Fruit fly (Drosophila melanogaster) whole organism, embryonic: ENCODE data around the gene Art9.

Source experiments
- CG10274 ChIP-seq: fragments of 200-800 bp; sonication (Bioruptor generic); optimal IDR thresholded peaks from 3 replicates; lab custom pipeline; 2017; ENCODE audit warnings: missing biosample characterization, mild to moderate bottlenecking, missing genetic modification characterization
- CG10431 ChIP-seq: fragments of 200-800 bp; sonication (Bioruptor generic); optimal IDR thresholded peaks from 3 replicates; lab custom pipeline; 2018; ENCODE audit warnings: missing biosample characterization, mild to moderate bottlenecking, missing genetic modification characterization
- CG11695 ChIP-seq: fragments of 200-800 bp; sonication (Bioruptor generic); IDR thresholded peaks from 3 replicates; pipeline ENCODE4 v1.3.6; 2022; ENCODE audit warnings: missing biosample characterization, missing genetic modification characterization
- CG12659 ChIP-seq: fragments of 200-800 bp; sonication (Bioruptor generic); optimal IDR thresholded peaks from 3 replicates; lab custom pipeline; 2017; ENCODE audit warnings: mild to moderate bottlenecking, missing biosample characterization, missing genetic modification reagents, missing genetic modification characterization
- CG12942 ChIP-seq: fragments of 200-800 bp; sonication (Bioruptor generic); optimal IDR thresholded peaks from 3 replicates; lab custom pipeline; 2016; ENCODE audit warnings: missing biosample characterization, missing genetic modification characterization
- CG14860 ChIP-seq: fragments of 200-800 bp; sonication (Bioruptor generic); IDR thresholded peaks from 3 replicates; pipeline ENCODE4 v1.3.6; 2022; ENCODE audit warnings: missing biosample characterization, missing genetic modification characterization; ENCODE audit not compliant: partially characterized antibody
- CG15011 ChIP-seq: fragments of 200-800 bp; sonication (Bioruptor generic); optimal IDR thresholded peaks from 3 replicates; lab custom pipeline; 2018; ENCODE audit warnings: missing biosample characterization, mild to moderate bottlenecking, missing genetic modification characterization
- CG15269 ChIP-seq: fragments of 200-800 bp; sonication (Bioruptor generic); optimal IDR thresholded peaks from 2 replicates; lab custom pipeline; 2018; ENCODE audit warnings: missing biosample characterization, mild to moderate bottlenecking, missing genetic modification characterization, moderate library complexity
- CG17361 ChIP-seq: fragments of 200-800 bp; sonication (Bioruptor generic); IDR thresholded peaks from 3 replicates; pipeline ENCODE4 v1.3.6; 2022; ENCODE audit warnings: missing biosample characterization, missing genetic modification characterization
- CG30020 ChIP-seq: fragments of 200-800 bp; optimal IDR thresholded peaks from 2 replicates; lab custom pipeline; 2019; ENCODE audit warnings: missing biosample characterization, mild to moderate bottlenecking, missing genetic modification characterization, moderate library complexity
- CG30431 ChIP-seq: fragments of 200-800 bp; sonication (Bioruptor generic); optimal IDR thresholded peaks from 2 replicates; lab custom pipeline; 2017; ENCODE audit warnings: missing biosample characterization, missing genetic modification characterization
- CG34224 ChIP-seq: fragments of 200-800 bp; sonication (Bioruptor generic); IDR thresholded peaks from 3 replicates; pipeline ENCODE4 v1.3.6; 2022; ENCODE audit warnings: missing biosample characterization, missing genetic modification characterization; ENCODE audit not compliant: partially characterized antibody
- CG3726 ChIP-seq: fragments of 200-800 bp; sonication (Bioruptor generic); IDR thresholded peaks from 3 replicates; pipeline ENCODE4, ENCODE4 v1.3.6; 2022; ENCODE audit warnings: missing biosample characterization, missing genetic modification characterization
- CG3847 ChIP-seq: fragments of 200-800 bp; sonication (Bioruptor generic); IDR thresholded peaks from 2 replicates; pipeline ENCODE4 v1.3.6; 2022; ENCODE audit warnings: missing biosample characterization, missing genetic modification characterization
- CG5180 ChIP-seq: fragments of 200-800 bp; sonication (Bioruptor generic); optimal IDR thresholded peaks from 3 replicates; lab custom pipeline; 2017; ENCODE audit warnings: missing biosample characterization, missing genetic modification characterization, mild to moderate bottlenecking, moderate library complexity, missing genetic modification reagents
- CG6654 ChIP-seq: fragments of 200-800 bp; sonication (Bioruptor generic); optimal IDR thresholded peaks from 2 replicates; lab custom pipeline; 2017; ENCODE audit warnings: missing biosample characterization, mild to moderate bottlenecking, missing genetic modification characterization
- CG6689 ChIP-seq: fragments of 200-800 bp; sonication (Bioruptor generic); IDR thresholded peaks from 2 replicates; pipeline ENCODE4 v1.3.6; 2022; ENCODE audit warnings: missing biosample characterization, missing genetic modification characterization
- CG7556 ChIP-seq: fragments of 200-800 bp; sonication (Bioruptor generic); optimal IDR thresholded peaks from 2 replicates; lab custom pipeline; 2017; ENCODE audit warnings: missing biosample characterization, mild to moderate bottlenecking, missing genetic modification characterization
- CG8924 ChIP-seq: fragments of 200-800 bp; optimal IDR thresholded peaks from 3 replicates; lab custom pipeline; 2019; ENCODE audit warnings: missing biosample characterization, mild to moderate bottlenecking, missing genetic modification characterization, moderate library complexity
- Ets97D ChIP-seq: fragments of 200-800 bp; sonication (Bioruptor generic); optimal IDR thresholded peaks from 3 replicates; lab custom pipeline; 2016; ENCODE audit warnings: missing biosample characterization, missing genetic modification characterization
- Hand ChIP-seq: fragments of 200-800 bp; sonication (Bioruptor generic); optimal IDR thresholded peaks from 2 replicates; lab custom pipeline; 2017; ENCODE audit warnings: mild to moderate bottlenecking, missing biosample characterization, missing genetic modification reagents, missing genetic modification characterization
- Hmx ChIP-seq: fragments of 200-800 bp; sonication (Bioruptor generic); optimal IDR thresholded peaks from 2 replicates; lab custom pipeline; 2016; ENCODE audit warnings: missing biosample characterization, missing genetic modification characterization
- Hr3 ChIP-seq: fragments of 200-800 bp; sonication (Bioruptor generic); optimal IDR thresholded peaks from 3 replicates; lab custom pipeline; 2016; ENCODE audit warnings: missing biosample characterization, missing genetic modification characterization
- Jarid2 ChIP-seq: fragments of 200-800 bp; sonication (Bioruptor generic); optimal IDR thresholded peaks from 3 replicates; lab custom pipeline; 2017; ENCODE audit warnings: mild to moderate bottlenecking, missing biosample characterization, missing genetic modification reagents, missing genetic modification characterization
- Lim3 ChIP-seq: fragments of 200-800 bp; sonication (Bioruptor generic); IDR thresholded peaks from 2 replicates; pipeline ENCODE4 v1.3.6; 2022; ENCODE audit warnings: missing biosample characterization, missing genetic modification characterization
- MESR4 ChIP-seq: fragments of 200-800 bp; sonication (Bioruptor generic); optimal IDR thresholded peaks from 2 replicates; lab custom pipeline; 2018; ENCODE audit warnings: missing biosample characterization, mild to moderate bottlenecking, missing genetic modification characterization, moderate library complexity
- Max ChIP-seq: fragments of 200-800 bp; sonication (Bioruptor generic); optimal IDR thresholded peaks from 2 replicates; lab custom pipeline; 2016; ENCODE audit warnings: missing biosample characterization, mild to moderate bottlenecking, missing genetic modification characterization
- NK7.1 ChIP-seq: fragments of 200-800 bp; sonication (Bioruptor generic); optimal IDR thresholded peaks from 3 replicates; lab custom pipeline; 2016; ENCODE audit warnings: missing biosample characterization, missing genetic modification characterization
- Nf-YA ChIP-seq: fragments of 200-800 bp; sonication (Bioruptor generic); IDR thresholded peaks from 2 replicates; pipeline ENCODE4 v1.3.6; 2022; ENCODE audit warnings: missing biosample characterization, missing genetic modification characterization
- Side ChIP-seq: fragments of 200-800 bp; sonication (Bioruptor generic); optimal IDR thresholded peaks from 2 replicates; lab custom pipeline; 2016; ENCODE audit warnings: missing biosample characterization, missing genetic modification characterization
- Spps ChIP-seq: fragments of 200-800 bp; sonication (Bioruptor generic); optimal IDR thresholded peaks from 2 replicates; lab custom pipeline; 2018; ENCODE audit warnings: missing biosample characterization, mild to moderate bottlenecking, missing genetic modification characterization
- Taf1 ChIP-seq: fragments of 200-800 bp; sonication (Bioruptor generic); IDR thresholded peaks from 2 replicates; pipeline ENCODE4 v1.3.6; 2022; ENCODE audit warnings: missing biosample characterization, missing genetic modification characterization
- chm ChIP-seq: fragments of 200-800 bp; sonication (Bioruptor generic); IDR thresholded peaks from 2 replicates; pipeline ENCODE4 v1.3.6; 2022; ENCODE audit warnings: missing biosample characterization, missing genetic modification characterization
- ci ChIP-seq: fragments of 200-800 bp; sonication (Bioruptor generic); IDR thresholded peaks from 3 replicates; pipeline ENCODE4 v1.3.6; 2022; ENCODE audit warnings: missing biosample characterization, missing genetic modification characterization
- dmrt99B ChIP-seq: fragments of 200-800 bp; sonication (Bioruptor generic); optimal IDR thresholded peaks from 2 replicates; lab custom pipeline; 2018; ENCODE audit warnings: missing biosample characterization, mild to moderate bottlenecking, missing genetic modification characterization, moderate library complexity
- en ChIP-seq: fragments of 200-800 bp; sonication (Bioruptor generic); optimal IDR thresholded peaks from 2 replicates; lab custom pipeline; 2016; ENCODE audit warnings: missing biosample characterization, missing genetic modification characterization
- ftz-f1 ChIP-seq: fragments of 200-800 bp; sonication (Bioruptor generic); optimal IDR thresholded peaks from 2 replicates; lab custom pipeline; 2016; ENCODE audit warnings: missing biosample characterization, missing genetic modification characterization
- grau ChIP-seq: fragments of 200-800 bp; optimal IDR thresholded peaks from 3 replicates; lab custom pipeline; 2019; ENCODE audit warnings: missing biosample characterization, mild to moderate bottlenecking, missing genetic modification characterization, moderate library complexity
- mam ChIP-seq: fragments of 200-800 bp; sonication (Bioruptor generic); optimal IDR thresholded peaks from 3 replicates; lab custom pipeline; 2016; ENCODE audit warnings: missing biosample characterization, missing genetic modification characterization
- nom ChIP-seq: fragments of 200-800 bp; sonication (Bioruptor generic); optimal IDR thresholded peaks from 2 replicates; lab custom pipeline; 2017; ENCODE audit warnings: missing biosample characterization, missing genetic modification characterization, mild to moderate bottlenecking, moderate library complexity, missing genetic modification reagents
- otp ChIP-seq: fragments of 200-800 bp; sonication (Bioruptor generic); IDR thresholded peaks from 3 replicates; pipeline ENCODE4, ENCODE4 v1.3.6; 2022; ENCODE audit warnings: missing biosample characterization, missing genetic modification characterization
- sens-2 ChIP-seq: fragments of 200-800 bp; sonication (Bioruptor generic); IDR thresholded peaks from 2 replicates; pipeline ENCODE4 v1.3.6; 2022; ENCODE audit warnings: missing biosample characterization, missing genetic modification characterization
- so ChIP-seq: fragments of 200-800 bp; sonication (Bioruptor generic); IDR thresholded peaks from 3 replicates; pipeline ENCODE4 v1.3.6; 2022; ENCODE audit warnings: missing biosample characterization, missing genetic modification characterization
- sob ChIP-seq: fragments of 200-800 bp; sonication (Bioruptor generic); IDR thresholded peaks from 2 replicates; pipeline ENCODE4 v1.3.6; 2022; ENCODE audit warnings: missing biosample characterization, missing genetic modification characterization
- sr ChIP-seq: fragments of 200-800 bp; sonication (Bioruptor generic); IDR thresholded peaks from 3 replicates; pipeline ENCODE4 v1.3.6; 2022; ENCODE audit warnings: missing biosample characterization, missing genetic modification characterization
- tin ChIP-seq: fragments of 200-800 bp; sonication (Bioruptor generic); optimal IDR thresholded peaks from 3 replicates; lab custom pipeline; 2016; ENCODE audit warnings: missing biosample characterization, missing genetic modification characterization
- toy ChIP-seq: fragments of 200-800 bp; sonication (Bioruptor generic); IDR thresholded peaks from 2 replicates; pipeline ENCODE4 v1.3.6; 2022; ENCODE audit warnings: missing biosample characterization, missing genetic modification characterization
- zen ChIP-seq: fragments of 200-800 bp; sonication (Bioruptor generic); optimal IDR thresholded peaks from 3 replicates; lab custom pipeline; 2018; ENCODE audit warnings: missing biosample characterization, mild to moderate bottlenecking, missing genetic modification characterization, moderate library complexity
- zen2 ChIP-seq: fragments of 200-800 bp; sonication (Bioruptor generic); IDR thresholded peaks from 3 replicates; pipeline ENCODE4 v1.3.6; 2022; ENCODE audit warnings: missing biosample characterization, missing genetic modification characterization; ENCODE audit not compliant: partially characterized antibody
- zf30C ChIP-seq: fragments of 200-800 bp; sonication (Bioruptor generic); optimal IDR thresholded peaks from 3 replicates; lab custom pipeline; 2018; ENCODE audit warnings: missing biosample characterization, mild to moderate bottlenecking, missing genetic modification characterization

Gene Art9

DNA sequence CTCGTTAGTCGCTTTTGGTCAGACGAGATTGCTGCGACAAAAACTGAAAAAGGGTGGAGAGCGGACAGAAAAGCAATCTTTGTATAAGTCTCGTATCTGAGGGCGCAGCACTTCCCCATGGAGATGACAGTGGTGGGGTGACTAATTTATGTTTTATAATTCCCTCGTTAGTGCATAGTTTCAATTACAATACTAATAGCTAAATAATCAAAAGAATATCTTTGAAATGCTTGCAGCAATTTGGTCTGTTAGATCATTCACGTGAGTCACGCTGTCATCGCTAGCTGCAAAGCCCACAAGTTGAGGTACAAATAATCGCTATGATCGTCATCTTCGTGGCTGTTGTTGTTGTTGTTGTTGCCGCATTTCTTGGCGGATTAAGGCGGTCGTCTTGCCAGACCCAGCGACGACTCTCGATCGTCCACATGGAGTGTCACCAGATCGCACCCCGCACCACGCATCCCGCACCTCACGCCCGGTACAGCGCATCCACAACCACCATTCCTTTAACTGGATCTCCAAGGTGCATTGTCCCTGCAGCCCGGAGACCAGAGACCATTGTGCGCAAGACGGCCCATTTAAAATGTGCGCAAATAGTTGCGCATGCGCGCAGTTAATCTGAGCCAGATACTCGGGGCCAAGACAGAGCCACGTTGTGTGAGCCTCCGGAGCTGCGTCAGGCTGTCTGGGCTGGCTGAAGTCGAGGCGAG, 21.3 kb downstream of the Art9 start (continued):
- TF ChIP-seq ftz-f1 (GFP tag; lab: Kevin White, UChicago) (no peak), Max (GFP tag; lab: Kevin White, UChicago) (no peak), Taf1 (GFP tag; lab: Robert Waterston, UW) (no peak), CG8924 (peak; percentile 26), Hand (GFP tag; lab: Kevin White, UChicago) (no peak), Nf-YA (GFP tag; lab: Robert Waterston, UW) (no peak), CG10431 (no peak), CG30020 (no peak), Lim3 (GFP tag; lab: Robert Waterston, UW) (no peak), CG11695 (GFP tag; lab: Robert Waterston, UW) (no peak), so (GFP tag; lab: Robert Waterston, UW) (no peak), zen2 (GFP tag; lab: Robert Waterston, UW) (no peak; the same call in 2 of the 3 replicates), en (no peak), otp (GFP tag; lab: Robert Waterston, UW) (no peak), CG7556 (no peak), CG10274 (no peak), Hmx (GFP tag; lab: Kevin White, UChicago) (no peak), NK7.1 (no peak), toy (GFP tag; lab: Robert Waterston, UW) (no peak), zf30C (no peak), CG34224 (GFP tag; lab: Robert Waterston, UW) (no peak), Spps (tag; lab: Kevin White, UChicago) (peak; percentile 43), tin (GFP tag; lab: Kevin White, UChicago) (peak; percentile 40), Ets97D (GFP tag; lab: Kevin White, UChicago) (no peak), Side (no peak), CG6689 (peak; percentile 53; the same call in 1 of the 2 replicates), dmrt99B (tag; lab: Kevin White, UChicago) (peak; percentile 37), sens-2 (GFP tag; lab: Robert Waterston, UW) (0 out of 2 replicates have a peak, but pooled peaks have one; percentile 20), CG12942 (GFP tag; lab: Kevin White, UChicago) (no peak), sob (GFP tag; lab: Robert Waterston, UW) (peak; percentile 61; the same call in 1 of the 2 replicates), mam (GFP tag; lab: Kevin White, UChicago) (no peak), sr (GFP tag; lab: Robert Waterston, UW) (no peak), CG14860 (GFP tag; lab: Robert Waterston, UW) (peak; percentile 45; the same call in 1 of the 3 replicates), CG17361 (peak; percentile 36; the same call in 1 of the 3 replicates), zen (tag; lab: Kevin White, UChicago) (no peak), Hr3 (GFP tag; lab: Kevin White, UChicago) (no peak), CG15011 (GFP tag; lab: Kevin White, UChicago) (no peak), grau (tag; lab: Kevin White, UChicago) (peak; percentile 29), CG30431 (GFP tag; lab: Kevin White, UChicago) (no peak), CG5180 (no peak), CG12659 (GFP tag; lab: Kevin White, UChicago) (no peak), MESR4 (GFP tag; lab: Kevin White, UChicago) (no peak), ci (GFP tag; lab: Robert Waterston, UW) (peak; percentile 83), CG6654 (no peak), chm (GFP tag; lab: Robert Waterston, UW) (peak; percentile 56; the same call in 1 of the 2 replicates), Jarid2 (GFP tag; lab: Kevin White, UChicago) (no peak), CG15269 (no peak), CG3726 (GFP tag; lab: Robert Waterston, UW) (0 out of 3 replicates have a peak, but pooled peaks have one; percentile 11), nom (peak; percentile 77), CG3847 (GFP tag; lab: Robert Waterston, UW) (no peak)
